Fruit fly (Drosophila melanogaster) whole organism, embryonic: Measurements from ENCODE around the gene RpL10Ab.

ENCODE experiments used
- Abd-B ChIP-seq: fragments of 200-800 bp; sonication (Bioruptor generic); optimal IDR thresholded peaks from 2 replicates; lab custom pipeline; 2018; ENCODE audit warnings: missing biosample characterization, mild to moderate bottlenecking, missing genetic modification characterization, moderate library complexity
- Atf-2 ChIP-seq: fragments of 200-800 bp; sonication (Bioruptor generic); optimal IDR thresholded peaks from 2 replicates; lab custom pipeline; 2016; ENCODE audit warnings: missing biosample characterization, missing genetic modification characterization
- Atf3 ChIP-seq: fragments of 200-800 bp; sonication (Bioruptor generic); optimal IDR thresholded peaks from 3 replicates; lab custom pipeline; 2016; ENCODE audit warnings: missing biosample characterization, missing genetic modification characterization
- CG1024 ChIP-seq: fragments of 200-800 bp; sonication (Bioruptor generic); IDR thresholded peaks from 2 replicates; pipeline ENCODE4 v1.3.6; 2022; ENCODE audit warnings: missing biosample characterization, missing genetic modification characterization
- CG10267 ChIP-seq: fragments of 200-800 bp; sonication (Bioruptor generic); optimal IDR thresholded peaks from 2 replicates; lab custom pipeline; 2018; ENCODE audit warnings: missing biosample characterization, mild to moderate bottlenecking, missing genetic modification characterization, moderate library complexity
- CG11456 ChIP-seq: fragments of 200-800 bp; sonication (Bioruptor generic); IDR thresholded peaks from 3 replicates; pipeline ENCODE4 v1.3.6; 2022; ENCODE audit warnings: missing biosample characterization, missing genetic modification characterization
- CG12219 ChIP-seq: fragments of 200-800 bp; sonication (Bioruptor generic); optimal IDR thresholded peaks from 3 replicates; lab custom pipeline; 2018; ENCODE audit warnings: missing biosample characterization, mild to moderate bottlenecking, missing genetic modification characterization
- CG14014 ChIP-seq: fragments of 200-800 bp; sonication (Bioruptor generic); IDR thresholded peaks from 2 replicates; pipeline ENCODE4 v1.3.6; 2022; ENCODE audit warnings: missing biosample characterization, missing genetic modification characterization
- CG2712 ChIP-seq: fragments of 200-800 bp; optimal IDR thresholded peaks from 3 replicates; lab custom pipeline; 2019; ENCODE audit warnings: missing biosample characterization, mild to moderate bottlenecking, missing genetic modification characterization, moderate library complexity
- CG30020 ChIP-seq: fragments of 200-800 bp; optimal IDR thresholded peaks from 2 replicates; lab custom pipeline; 2019; ENCODE audit warnings: missing biosample characterization, mild to moderate bottlenecking, missing genetic modification characterization, moderate library complexity
- CG6791 ChIP-seq: fragments of 200-800 bp; sonication (Bioruptor generic); IDR thresholded peaks from 3 replicates; pipeline ENCODE4 v1.3.6; 2022; ENCODE audit warnings: missing biosample characterization, missing genetic modification characterization; ENCODE audit not compliant: partially characterized antibody
- CG7839 ChIP-seq: fragments of 200-800 bp; sonication (Bioruptor generic); optimal IDR thresholded peaks from 3 replicates; lab custom pipeline; 2018; ENCODE audit warnings: missing biosample characterization, mild to moderate bottlenecking, missing genetic modification characterization, moderate library complexity
- CG8388 ChIP-seq: fragments of 200-800 bp; sonication (Bioruptor generic); optimal IDR thresholded peaks from 2 replicates; lab custom pipeline; 2019; ENCODE audit warnings: missing biosample characterization, mild to moderate bottlenecking, missing genetic modification characterization, moderate library complexity
- CG9437 ChIP-seq: fragments of 200-800 bp; sonication (Bioruptor generic); optimal IDR thresholded peaks from 2 replicates; lab custom pipeline; 2018; ENCODE audit warnings: missing biosample characterization, mild to moderate bottlenecking, missing genetic modification characterization
- CG9932 ChIP-seq: fragments of 200-800 bp; sonication (Bioruptor generic); IDR thresholded peaks from 2 replicates; pipeline ENCODE4 v1.3.6; 2022; ENCODE audit warnings: missing biosample characterization, missing genetic modification characterization
- Dek ChIP-seq: fragments of 200-800 bp; sonication (Bioruptor generic); optimal IDR thresholded peaks from 3 replicates; lab custom pipeline; 2019; ENCODE audit warnings: missing biosample characterization, mild to moderate bottlenecking, missing genetic modification characterization, moderate library complexity
- Dll ChIP-seq: fragments of 200-800 bp; sonication (Bioruptor generic); IDR thresholded peaks from 4 replicates; pipeline ENCODE4 v1.3.6; 2022; ENCODE audit warnings: missing biosample characterization, missing genetic modification characterization; ENCODE audit not compliant: partially characterized antibody
- Drgx ChIP-seq: fragments of 200-800 bp; sonication (Bioruptor generic); IDR thresholded peaks from 2 replicates; pipeline ENCODE4 v1.3.6; 2022; ENCODE audit warnings: missing biosample characterization, missing genetic modification characterization
- E2f2 ChIP-seq: fragments of 200-800 bp; sonication (Bioruptor generic); IDR thresholded peaks from 2 replicates; pipeline ENCODE4 v1.3.6; 2022; ENCODE audit warnings: missing biosample characterization, missing genetic modification characterization
- ERR ChIP-seq: fragments of 200-800 bp; sonication (Bioruptor generic); optimal IDR thresholded peaks from 2 replicates; lab custom pipeline; 2016; ENCODE audit warnings: missing biosample characterization, missing genetic modification characterization
- Fer3 ChIP-seq: fragments of 200-800 bp; sonication (Bioruptor generic); optimal IDR thresholded peaks from 2 replicates; lab custom pipeline; 2018; ENCODE audit warnings: missing biosample characterization, mild to moderate bottlenecking, missing genetic modification characterization, moderate library complexity
- H2.0 ChIP-seq: fragments of 200-800 bp; sonication (Bioruptor generic); IDR thresholded peaks from 2 replicates; pipeline ENCODE4 v1.3.6; 2022; ENCODE audit warnings: missing biosample characterization, missing genetic modification characterization
- Hr3 ChIP-seq: fragments of 200-800 bp; sonication (Bioruptor generic); optimal IDR thresholded peaks from 3 replicates; lab custom pipeline; 2016; ENCODE audit warnings: missing biosample characterization, missing genetic modification characterization
- Hr78 ChIP-seq, 2 experiments: fragments of 200-800 bp in 1 of 2; fragments of >200 bp in 1 of 2; sonication (Bioruptor generic) in 1 of 2; optimal IDR thresholded peaks; 2 replicates each; lab custom pipeline; 2017 to 2019; ENCODE audit warnings: missing biosample characterization in 2 of 2, missing genetic modification characterization in 2 of 2, mild to moderate bottlenecking in 1 of 2, moderate library complexity in 1 of 2
- MBD-R2 ChIP-seq: fragments of 200-800 bp; sonication (Bioruptor generic); IDR thresholded peaks from 2 replicates; pipeline ENCODE4 v1.3.6; 2022; ENCODE audit warnings: missing biosample characterization, missing genetic modification characterization
- NFAT ChIP-seq: fragments of 200-800 bp; sonication (Bioruptor generic); IDR thresholded peaks from 2 replicates; pipeline ENCODE4 v1.3.6; 2022; ENCODE audit warnings: missing biosample characterization, missing genetic modification characterization
- Neu2 ChIP-seq: fragments of 200-800 bp; sonication (Bioruptor generic); optimal IDR thresholded peaks from 3 replicates; lab custom pipeline; 2016; ENCODE audit warnings: missing biosample characterization, missing genetic modification characterization, borderline replicate concordance
- Ptx1 ChIP-seq: fragments of 200-800 bp; sonication (Bioruptor generic); IDR thresholded peaks from 2 replicates; pipeline ENCODE4 v1.3.6; 2022; ENCODE audit warnings: missing biosample characterization, missing genetic modification characterization
- Taf1 ChIP-seq: fragments of 200-800 bp; sonication (Bioruptor generic); IDR thresholded peaks from 2 replicates; pipeline ENCODE4 v1.3.6; 2022; ENCODE audit warnings: missing biosample characterization, missing genetic modification characterization
- ase ChIP-seq: fragments of 200-800 bp; sonication (Bioruptor generic); IDR thresholded peaks from 3 replicates; pipeline ENCODE4 v1.3.6; 2022; ENCODE audit warnings: missing biosample characterization, missing genetic modification characterization
- caup ChIP-seq: fragments of 200-800 bp; sonication (Bioruptor generic); optimal IDR thresholded peaks from 3 replicates; lab custom pipeline; 2017; ENCODE audit warnings: missing biosample characterization, mild to moderate bottlenecking, missing genetic modification characterization, moderate library complexity; ENCODE audit not compliant: severe bottlenecking
- crp ChIP-seq, 2 experiments: fragments of 200-800 bp; sonication (Bioruptor generic); optimal IDR thresholded peaks; 2 replicates in 1 of 2; 3 replicates in 1 of 2; lab custom pipeline; 2017; ENCODE audit warnings: missing biosample characterization in 2 of 2, missing genetic modification characterization in 2 of 2, mild to moderate bottlenecking in 1 of 2, moderate library complexity in 1 of 2
- emc ChIP-seq: fragments of 200-800 bp; sonication (Bioruptor generic); optimal IDR thresholded peaks from 2 replicates; lab custom pipeline; 2016; ENCODE audit warnings: missing biosample characterization, missing genetic modification characterization
- ems ChIP-seq: fragments of 200-800 bp; sonication (Bioruptor generic); optimal IDR thresholded peaks from 3 replicates; lab custom pipeline; 2016; ENCODE audit warnings: missing biosample characterization, missing genetic modification characterization
- mam ChIP-seq: fragments of 200-800 bp; sonication (Bioruptor generic); optimal IDR thresholded peaks from 3 replicates; lab custom pipeline; 2016; ENCODE audit warnings: missing biosample characterization, missing genetic modification characterization
- nerfin-1 ChIP-seq: fragments of 200-800 bp; sonication (Bioruptor generic); optimal IDR thresholded peaks from 3 replicates; lab custom pipeline; 2019; ENCODE audit warnings: missing biosample characterization, mild to moderate bottlenecking, missing genetic modification characterization, moderate library complexity
- nmo ChIP-seq: fragments of 200-800 bp; sonication (Bioruptor generic); optimal IDR thresholded peaks from 2 replicates; lab custom pipeline; 2018; ENCODE audit warnings: missing biosample characterization, mild to moderate bottlenecking, missing genetic modification characterization, moderate library complexity
- oc ChIP-seq: fragments of 200-800 bp; sonication (Bioruptor generic); optimal IDR thresholded peaks from 2 replicates; lab custom pipeline; 2018; ENCODE audit warnings: missing biosample characterization, mild to moderate bottlenecking, missing genetic modification characterization, moderate library complexity
- pan ChIP-seq, 4 experiments: fragments of >200 bp in 3 of 4; fragments of 200-800 bp in 1 of 4; sonication (Bioruptor generic) in 1 of 4; optimal IDR thresholded peaks in 3 of 4; IDR thresholded peaks in 1 of 4; 2 replicates each; pipeline versions ENCODE4 v1.3.6 to Lab custom; 2017 to 2022; ENCODE audit warnings: missing biosample characterization in 2 of 4, missing genetic modification characterization in 2 of 4, mixed read lengths in 1 of 4
- pho ChIP-seq: fragments of 200-800 bp; sonication (Bioruptor generic); optimal IDR thresholded peaks from 2 replicates; lab custom pipeline; 2016; ENCODE audit warnings: missing biosample characterization, missing genetic modification characterization
- ranshi ChIP-seq: fragments of 200-800 bp; sonication (Bioruptor generic); IDR thresholded peaks from 2 replicates; pipeline ENCODE4 v1.3.6; 2022; ENCODE audit warnings: missing biosample characterization, missing genetic modification characterization
- row ChIP-seq: fragments of 200-800 bp; sonication (Bioruptor generic); IDR thresholded peaks from 3 replicates; pipeline ENCODE4 v1.3.6; 2022; ENCODE audit warnings: missing biosample characterization, missing genetic modification characterization
- scrt ChIP-seq: fragments of 200-800 bp; sonication (Bioruptor generic); optimal IDR thresholded peaks from 2 replicates; lab custom pipeline; 2018; ENCODE audit warnings: missing biosample characterization, mild to moderate bottlenecking, missing genetic modification characterization, moderate library complexity
- so ChIP-seq: fragments of 200-800 bp; sonication (Bioruptor generic); IDR thresholded peaks from 3 replicates; pipeline ENCODE4 v1.3.6; 2022; ENCODE audit warnings: missing biosample characterization, missing genetic modification characterization
- sqz ChIP-seq: fragments of 200-800 bp; sonication (Bioruptor generic); optimal IDR thresholded peaks from 3 replicates; lab custom pipeline; 2018; ENCODE audit warnings: missing biosample characterization, mild to moderate bottlenecking, missing genetic modification characterization
- unpg ChIP-seq: fragments of 200-800 bp; sonication (Bioruptor generic); optimal IDR thresholded peaks from 3 replicates; lab custom pipeline; 2018; ENCODE audit warnings: missing biosample characterization, mild to moderate bottlenecking, missing genetic modification characterization, moderate library complexity
- wek ChIP-seq: fragments of 200-800 bp; sonication (Bioruptor generic); optimal IDR thresholded peaks from 3 replicates; lab custom pipeline; 2018; ENCODE audit warnings: missing biosample characterization, mild to moderate bottlenecking, missing genetic modification characterization, moderate library complexity

The RpL10Ab gene

DNA sequence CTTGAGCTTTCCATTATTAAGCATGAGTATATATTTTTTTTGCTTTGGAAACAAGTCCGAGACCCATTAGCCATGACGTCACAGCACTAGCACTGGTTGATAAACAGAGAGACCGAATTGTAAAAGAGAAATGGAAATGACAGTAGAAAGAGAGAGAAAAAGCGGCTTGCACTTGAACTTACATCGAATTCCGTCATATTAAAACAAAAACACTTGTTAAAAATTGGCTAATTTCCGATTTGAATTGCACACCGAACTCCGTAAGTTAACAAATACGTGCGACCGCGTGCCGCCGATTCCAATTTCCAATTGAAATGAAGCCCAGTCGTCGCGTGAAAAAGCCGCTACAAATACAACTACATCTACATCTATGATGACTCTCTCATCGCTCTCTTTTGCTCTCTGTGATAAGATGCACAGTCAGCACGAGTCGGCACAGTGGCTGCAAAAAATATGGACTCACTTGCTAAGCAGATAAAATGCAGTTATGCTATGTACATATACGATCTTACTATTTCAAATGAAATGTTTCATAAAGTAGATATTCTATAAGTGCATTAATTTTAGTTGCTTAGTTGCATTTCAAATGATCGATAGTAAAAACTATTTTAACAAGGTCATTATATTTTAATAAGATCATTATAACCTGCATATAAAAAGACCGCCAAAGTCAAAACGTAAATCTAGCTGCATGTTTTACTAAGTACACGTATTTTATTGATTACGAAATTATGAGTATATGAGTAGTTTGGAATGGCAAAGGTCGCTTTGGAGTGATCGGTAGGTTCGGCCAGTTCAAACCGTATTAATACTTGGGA, 2.8 kb upstream of the RpL10Ab start (continued):
- TF ChIP-seq ems (GFP tag; lab: Kevin White, UChicago) = peak; percentile 33
- peak; percentile 17 for TF ChIP-seq Atf-2
- peak; percentile 33; the same call in 1 of the 2 replicates for TF ChIP-seq Ptx1 (GFP tag; lab: Robert Waterston, UW)
- TF ChIP-seq CG14014 (GFP tag; lab: Robert Waterston, UW) = peak; percentile 62; the same call in 1 of the 2 replicates
- peak; percentile 39 for TF ChIP-seq CG2712 (tag; lab: Kevin White, UChicago)
- TF ChIP-seq nmo = peak; percentile 26
- no peak for TF ChIP-seq CG30020
- peak; percentile 54; the same call in 1 of the 2 replicates for TF ChIP-seq H2.0 (GFP tag; lab: Robert Waterston, UW)
- TF ChIP-seq pan (optimal IDR thresholded peaks at IDR 0.05; lab: Kevin White, UChicago) = no peak
- peak in 1 of 2 experiments; percentile 74 for TF ChIP-seq pan (GFP tag; optimal IDR thresholded peaks at IDR 0.05 in 1 of 2, IDR thresholded peaks at IDR 0.05 in 1 of 2)
- peak; percentile 10 for TF ChIP-seq ERR (GFP tag; lab: Kevin White, UChicago)
- peak; percentile 38; the same call in 1 of the 2 replicates for TF ChIP-seq ranshi (GFP tag; lab: Robert Waterston, UW)
- peak; percentile 45 for TF ChIP-seq nerfin-1
- no peak for TF ChIP-seq crp (GFP tag; optimal IDR thresholded peaks at IDR 0.05; lab: Kevin White, UChicago)
- peak; percentile 43 for TF ChIP-seq unpg (GFP tag; lab: Kevin White, UChicago)
- TF ChIP-seq CG9932 = peak; percentile 55
- TF ChIP-seq emc (GFP tag; lab: Kevin White, UChicago) = no peak
- peak in 1 of 2 experiments; percentile 85 for TF ChIP-seq Hr78 (GFP tag; optimal IDR thresholded peaks at IDR 0.05; lab: Kevin White, UChicago)
- TF ChIP-seq wek = peak; percentile 18
- peak; percentile 55; the same call in 1 of the 3 replicates for TF ChIP-seq ase (GFP tag; lab: Robert Waterston, UW)
- TF ChIP-seq pho (GFP tag; lab: Kevin White, UChicago) = peak; percentile 19
- no peak for TF ChIP-seq Neu2 (GFP tag; lab: Kevin White, UChicago)
- peak; percentile 34 for TF ChIP-seq CG12219 (GFP tag; lab: Kevin White, UChicago)
- TF ChIP-seq mam = peak; percentile 47
- TF ChIP-seq NFAT (GFP tag; lab: Robert Waterston, UW) = peak; percentile 56; the same call in 1 of the 2 replicates
- no peak for TF ChIP-seq CG6791 (GFP tag; lab: Robert Waterston, UW)
- TF ChIP-seq row (GFP tag; lab: Robert Waterston, UW) = peak; percentile 78
- peak; percentile 56; the same call in 1 of the 2 replicates for TF ChIP-seq Drgx (GFP tag; lab: Robert Waterston, UW)
- peak; percentile 72 for TF ChIP-seq sqz (GFP tag; lab: Kevin White, UChicago)
- peak; percentile 100 for TF ChIP-seq CG8388 (GFP tag; lab: Kevin White, UChicago)
- peak; percentile 32; the same call in 1 of the 2 replicates for TF ChIP-seq E2f2 (GFP tag; lab: Robert Waterston, UW)
- peak; percentile 5 for TF ChIP-seq Dek (tag; lab: Kevin White, UChicago)
- 0 out of 2 replicates have a peak, but pooled peaks have one; percentile 18 for TF ChIP-seq Taf1
- TF ChIP-seq CG11456 (GFP tag; lab: Robert Waterston, UW) = peak; percentile 55; the same call in 1 of the 3 replicates
- no peak for TF ChIP-seq Abd-B
- peak; percentile 60; the same call in 1 of the 4 replicates for TF ChIP-seq Dll (GFP tag; lab: Robert Waterston, UW)
- peak; percentile 16 for TF ChIP-seq oc (tag; lab: Kevin White, UChicago)
- TF ChIP-seq CG7839 (tag; lab: Kevin White, UChicago) = peak; percentile 59
- TF ChIP-seq Fer3 (tag; lab: Kevin White, UChicago) = peak; percentile 55
- no peak for TF ChIP-seq CG1024 (GFP tag; lab: Robert Waterston, UW)
- TF ChIP-seq CG10267 (tag; lab: Kevin White, UChicago) = peak; percentile 11
- TF ChIP-seq caup (GFP tag; lab: Kevin White, UChicago) = no peak
- TF ChIP-seq Hr3 (GFP tag; lab: Kevin White, UChicago) = peak; percentile 10
- TF ChIP-seq scrt (GFP tag; lab: Kevin White, UChicago) = peak; percentile 12
- peak; percentile 13 for TF ChIP-seq CG9437 (GFP tag; lab: Kevin White, UChicago)
- TF ChIP-seq so (GFP tag; lab: Robert Waterston, UW) = no peak; the same call in 2 of the 3 replicates
- TF ChIP-seq Atf3 (GFP tag; lab: Kevin White, UChicago) = peak; percentile 3
- peak; percentile 40 for TF ChIP-seq MBD-R2 (GFP tag; lab: Robert Waterston, UW)
